Fruit fly (Drosophila melanogaster) whole organism, embryonic: ENCODE measurements around the gene Vps2.

Experiments used
- CG10431 ChIP-seq: fragments of 200-800 bp; sonication (Bioruptor generic); optimal IDR thresholded peaks from 3 replicates; lab custom pipeline; 2018; ENCODE audit warnings: missing biosample characterization, mild to moderate bottlenecking, missing genetic modification characterization
- CG12299 ChIP-seq: fragments of 200-800 bp; sonication (Bioruptor generic); optimal IDR thresholded peaks from 2 replicates; lab custom pipeline; 2018; ENCODE audit warnings: missing biosample characterization, mild to moderate bottlenecking, missing genetic modification characterization
- CG13287 ChIP-seq: fragments of 200-800 bp; sonication (Bioruptor generic); IDR thresholded peaks from 2 replicates; pipeline ENCODE4 v1.3.6; 2022; ENCODE audit warnings: missing biosample characterization, missing genetic modification characterization; ENCODE audit not compliant: partially characterized antibody
- CG14014 ChIP-seq: fragments of 200-800 bp; sonication (Bioruptor generic); IDR thresholded peaks from 2 replicates; pipeline ENCODE4 v1.3.6; 2022; ENCODE audit warnings: missing biosample characterization, missing genetic modification characterization
- CG14710 ChIP-seq: fragments of 200-800 bp; sonication (Bioruptor generic); optimal IDR thresholded peaks from 3 replicates; lab custom pipeline; 2019; ENCODE audit warnings: missing biosample characterization, mild to moderate bottlenecking, missing genetic modification characterization, moderate library complexity
- CG17186 ChIP-seq: fragments of 200-800 bp; sonication (Bioruptor generic); optimal IDR thresholded peaks from 3 replicates; lab custom pipeline; 2017; ENCODE audit warnings: missing biosample characterization, missing genetic modification reagents, missing genetic modification characterization
- CG17328 ChIP-seq: fragments of 200-800 bp; sonication (Bioruptor generic); IDR thresholded peaks from 2 replicates; pipeline ENCODE4 v1.3.6; 2022; ENCODE audit warnings: missing biosample characterization, missing genetic modification characterization
- CG2116 ChIP-seq: fragments of 200-800 bp; sonication (Bioruptor generic); optimal IDR thresholded peaks from 3 replicates; lab custom pipeline; 2018; ENCODE audit warnings: missing biosample characterization, mild to moderate bottlenecking, missing genetic modification characterization
- CG2129 ChIP-seq: fragments of 200-800 bp; sonication (Bioruptor generic); IDR thresholded peaks from 2 replicates; pipeline ENCODE4 v1.3.6; 2022; ENCODE audit warnings: missing biosample characterization, missing genetic modification characterization; ENCODE audit not compliant: partially characterized antibody
- CG2712 ChIP-seq: fragments of 200-800 bp; optimal IDR thresholded peaks from 3 replicates; lab custom pipeline; 2019; ENCODE audit warnings: missing biosample characterization, mild to moderate bottlenecking, missing genetic modification characterization, moderate library complexity
- CG3065 ChIP-seq: fragments of 200-800 bp; sonication (Bioruptor generic); optimal IDR thresholded peaks from 2 replicates; lab custom pipeline; 2016; ENCODE audit warnings: missing biosample characterization, missing genetic modification characterization
- CG32772 ChIP-seq: fragments of 200-800 bp; sonication (Bioruptor generic); IDR thresholded peaks from 2 replicates; pipeline ENCODE4 v1.3.6; 2022; ENCODE audit warnings: missing biosample characterization, missing genetic modification characterization
- CG3995 ChIP-seq: fragments of 200-800 bp; sonication (Bioruptor generic); optimal IDR thresholded peaks from 3 replicates; lab custom pipeline; 2016; ENCODE audit warnings: missing biosample characterization, missing genetic modification characterization
- CG4282 ChIP-seq: fragments of 200-800 bp; sonication (Bioruptor generic); optimal IDR thresholded peaks from 2 replicates; lab custom pipeline; 2016; ENCODE audit warnings: missing biosample characterization, missing genetic modification characterization
- CG4617 ChIP-seq: fragments of 200-800 bp; sonication (Bioruptor generic); optimal IDR thresholded peaks from 3 replicates; lab custom pipeline; 2016; ENCODE audit warnings: missing biosample characterization, missing genetic modification characterization, borderline replicate concordance
- CG6272 ChIP-seq: fragments of 200-800 bp; sonication (Bioruptor generic); IDR thresholded peaks from 2 replicates; pipeline ENCODE4 v1.3.6; 2022; ENCODE audit warnings: missing biosample characterization, missing genetic modification characterization
- CG8089 ChIP-seq: fragments of 200-800 bp; sonication (Bioruptor generic); optimal IDR thresholded peaks from 3 replicates; lab custom pipeline; 2016; ENCODE audit warnings: missing biosample characterization, missing genetic modification characterization
- CG8765 ChIP-seq: fragments of 200-800 bp; sonication (Bioruptor generic); IDR thresholded peaks from 2 replicates; pipeline ENCODE4 v1.3.6; 2022; ENCODE audit warnings: missing biosample characterization, missing genetic modification characterization
- D19A ChIP-seq: fragments of 200-800 bp; optimal IDR thresholded peaks from 3 replicates; lab custom pipeline; 2019; ENCODE audit warnings: missing biosample characterization, mild to moderate bottlenecking, missing genetic modification characterization, moderate library complexity
- Drgx ChIP-seq: fragments of 200-800 bp; sonication (Bioruptor generic); IDR thresholded peaks from 2 replicates; pipeline ENCODE4 v1.3.6; 2022; ENCODE audit warnings: missing biosample characterization, missing genetic modification characterization
- Fer1 ChIP-seq: fragments of 200-800 bp; sonication (Bioruptor generic); optimal IDR thresholded peaks from 2 replicates; lab custom pipeline; 2017; ENCODE audit warnings: missing biosample characterization, mild to moderate bottlenecking, missing genetic modification characterization
- Hand ChIP-seq: fragments of 200-800 bp; sonication (Bioruptor generic); optimal IDR thresholded peaks from 2 replicates; lab custom pipeline; 2017; ENCODE audit warnings: mild to moderate bottlenecking, missing biosample characterization, missing genetic modification reagents, missing genetic modification characterization
- HmgD ChIP-seq: fragments of 200-800 bp; sonication (Bioruptor generic); optimal IDR thresholded peaks from 3 replicates; lab custom pipeline; 2016; ENCODE audit warnings: missing biosample characterization, missing genetic modification characterization
- Lim3 ChIP-seq: fragments of 200-800 bp; sonication (Bioruptor generic); IDR thresholded peaks from 2 replicates; pipeline ENCODE4 v1.3.6; 2022; ENCODE audit warnings: missing biosample characterization, missing genetic modification characterization
- MBD-R2 ChIP-seq: fragments of 200-800 bp; sonication (Bioruptor generic); IDR thresholded peaks from 2 replicates; pipeline ENCODE4 v1.3.6; 2022; ENCODE audit warnings: missing biosample characterization, missing genetic modification characterization
- Mes4 ChIP-seq: fragments of 200-800 bp; sonication (Bioruptor generic); optimal IDR thresholded peaks from 2 replicates; lab custom pipeline; 2016; ENCODE audit warnings: missing biosample characterization, missing genetic modification characterization
- NfI ChIP-seq: fragments of 200-800 bp; sonication (Bioruptor generic); optimal IDR thresholded peaks from 3 replicates; lab custom pipeline; 2018; ENCODE audit warnings: missing biosample characterization, mild to moderate bottlenecking, missing genetic modification characterization, moderate library complexity
- Spps ChIP-seq: fragments of 200-800 bp; sonication (Bioruptor generic); optimal IDR thresholded peaks from 2 replicates; lab custom pipeline; 2018; ENCODE audit warnings: missing biosample characterization, mild to moderate bottlenecking, missing genetic modification characterization
- Ssrp ChIP-seq: fragments of 200-800 bp; sonication (Bioruptor generic); optimal IDR thresholded peaks from 2 replicates; lab custom pipeline; 2018; ENCODE audit warnings: missing biosample characterization, mild to moderate bottlenecking, missing genetic modification characterization, moderate library complexity
- ato ChIP-seq: fragments of 200-800 bp; sonication (Bioruptor generic); IDR thresholded peaks from 2 replicates; pipeline ENCODE4 v1.3.6; 2022; ENCODE audit warnings: missing biosample characterization, missing genetic modification characterization; ENCODE audit not compliant: partially characterized antibody
- cas ChIP-seq: fragments of 200-800 bp; sonication (Bioruptor generic); IDR thresholded peaks from 2 replicates; pipeline ENCODE4 v1.3.6; 2022; ENCODE audit warnings: missing biosample characterization, missing genetic modification characterization
- caup ChIP-seq: fragments of 200-800 bp; sonication (Bioruptor generic); optimal IDR thresholded peaks from 3 replicates; lab custom pipeline; 2017; ENCODE audit warnings: missing biosample characterization, mild to moderate bottlenecking, missing genetic modification characterization, moderate library complexity; ENCODE audit not compliant: severe bottlenecking
- chif ChIP-seq, 2 experiments: fragments of 200-800 bp; sonication (Bioruptor generic); optimal IDR thresholded peaks; 3 replicates each; lab custom pipeline; 2016; ENCODE audit warnings: missing biosample characterization in 2 of 2, missing genetic modification characterization in 2 of 2
- chn ChIP-seq: fragments of 200-800 bp; sonication (Bioruptor generic); optimal IDR thresholded peaks from 2 replicates; lab custom pipeline; 2016; ENCODE audit warnings: missing biosample characterization, missing genetic modification characterization
- corto ChIP-seq: fragments of 200-800 bp; sonication (Bioruptor generic); optimal IDR thresholded peaks from 2 replicates; lab custom pipeline; 2016; ENCODE audit warnings: missing biosample characterization, mild to moderate bottlenecking, missing genetic modification characterization, moderate library complexity
- crc ChIP-seq: fragments of 200-800 bp; sonication (Bioruptor generic); optimal IDR thresholded peaks from 2 replicates; lab custom pipeline; 2016; ENCODE audit warnings: missing biosample characterization, missing genetic modification characterization
- dati ChIP-seq: fragments of 200-800 bp; sonication (Bioruptor generic); IDR thresholded peaks from 2 replicates; pipeline ENCODE4 v1.3.6; 2022; ENCODE audit warnings: missing biosample characterization, missing genetic modification characterization
- emc ChIP-seq: fragments of 200-800 bp; sonication (Bioruptor generic); optimal IDR thresholded peaks from 2 replicates; lab custom pipeline; 2016; ENCODE audit warnings: missing biosample characterization, missing genetic modification characterization
- ems ChIP-seq: fragments of 200-800 bp; sonication (Bioruptor generic); optimal IDR thresholded peaks from 3 replicates; lab custom pipeline; 2016; ENCODE audit warnings: missing biosample characterization, missing genetic modification characterization
- gce ChIP-seq: fragments of 200-800 bp; sonication (Bioruptor generic); IDR thresholded peaks from 3 replicates; pipeline ENCODE4 v1.3.6; 2022; ENCODE audit warnings: missing biosample characterization, missing genetic modification characterization
- sd ChIP-seq: fragments of 200-800 bp; sonication (Bioruptor generic); optimal IDR thresholded peaks from 3 replicates; lab custom pipeline; 2018; ENCODE audit warnings: missing biosample characterization, mild to moderate bottlenecking, missing genetic modification characterization, moderate library complexity
- sens ChIP-seq: fragments of 200-800 bp; sonication (Bioruptor generic); peaks from one replicate; lab custom pipeline; 2016; ENCODE audit warnings: missing biosample characterization, missing genetic modification characterization
- unc-4 ChIP-seq: fragments of 200-800 bp; sonication (Bioruptor generic); IDR thresholded peaks from 2 replicates; pipeline ENCODE4 v1.3.6; 2022; ENCODE audit warnings: missing biosample characterization, missing genetic modification characterization; ENCODE audit not compliant: partially characterized antibody

The Vps2 gene

dm6 chr3R:26017771-26018731 is 34.6 kb upstream of the Vps2 start (continued):
- TF ChIP-seq ato (GFP tag; lab: Robert Waterston, UW): no peak
- TF ChIP-seq CG4282: peak; percentile 66
- peak; percentile 24 for TF ChIP-seq Fer1 (GFP tag; lab: Kevin White, UChicago)
- peak; percentile 17 for TF ChIP-seq CG3065 (GFP tag; lab: Kevin White, UChicago)
- no peak for TF ChIP-seq crc (GFP tag; lab: Kevin White, UChicago)
- TF ChIP-seq CG14014 (GFP tag; lab: Robert Waterston, UW): no peak
- TF ChIP-seq dati (GFP tag; lab: Robert Waterston, UW): no peak
- TF ChIP-seq chif (GFP tag; optimal IDR thresholded peaks at IDR 0.05; lab: Kevin White, UChicago): peak in 1 of 2 experiments; percentile 33
- no peak for TF ChIP-seq cas (GFP tag; lab: Robert Waterston, UW)
- peak; percentile 89 for TF ChIP-seq sens
- TF ChIP-seq NfI (GFP tag; lab: Kevin White, UChicago): peak; percentile 22
- peak; percentile 61 for TF ChIP-seq CG10431 (GFP tag; lab: Kevin White, UChicago)
- TF ChIP-seq CG3995 (GFP tag; lab: Kevin White, UChicago): no peak
- 0 out of 3 replicates have a peak, but pooled peaks have one; percentile 44 for TF ChIP-seq gce (GFP tag; lab: Robert Waterston, UW)
- TF ChIP-seq emc (GFP tag; lab: Kevin White, UChicago): no peak
- TF ChIP-seq corto (GFP tag; lab: Kevin White, UChicago): peak; percentile 66
- TF ChIP-seq unc-4 (GFP tag; lab: Robert Waterston, UW): no peak
- peak; percentile 56; the same call in 1 of the 2 replicates for TF ChIP-seq CG8765 (GFP tag; lab: Robert Waterston, UW)
- TF ChIP-seq CG17328 (GFP tag; lab: Robert Waterston, UW): peak; percentile 82
- no peak for TF ChIP-seq CG2129 (GFP tag; lab: Robert Waterston, UW)
- no peak for TF ChIP-seq HmgD (GFP tag; lab: Kevin White, UChicago)
- TF ChIP-seq, all 482 proteins: peak for 254

- TF ChIP-seq CG2712 (tag; lab: Kevin White, UChicago) (no peak), Spps (tag; lab: Kevin White, UChicago) (no peak), chn (GFP tag; lab: Kevin White, UChicago) (no peak), Ssrp (tag; lab: Kevin White, UChicago) (no peak), sd (tag; lab: Kevin White, UChicago) (no peak), CG2116 (GFP tag; lab: Kevin White, UChicago) (no peak), Drgx (GFP tag; lab: Robert Waterston, UW) (peak; percentile 90), D19A (tag; lab: Kevin White, UChicago) (peak; percentile 26), CG6272 (GFP tag; lab: Robert Waterston, UW) (no peak), Hand (GFP tag; lab: Kevin White, UChicago) (no peak)
- TF ChIP-seq, all 482 proteins: peak for 2
Observed at dm6 chr3R:26019232-26019631, 33.4 kb upstream of the Vps2 start.

dm6 chr3R:26020244-26021171 is 32.1 kb upstream of the Vps2 start:
- TF ChIP-seq MBD-R2 (GFP tag; lab: Robert Waterston, UW) (no peak; the same call in 1 of the 2 replicates), CG32772 (GFP tag; lab: Robert Waterston, UW) (peak; percentile 70), CG12299 (no peak), Lim3 (GFP tag; lab: Robert Waterston, UW) (no peak), Mes4 (GFP tag; lab: Kevin White, UChicago) (no peak), CG14710 (peak; percentile 63), CG13287 (GFP tag; lab: Robert Waterston, UW) (peak; percentile 34; the same call in 1 of the 2 replicates), CG4617 (GFP tag; lab: Kevin White, UChicago) (no peak), Hand (GFP tag; lab: Kevin White, UChicago) (no peak), CG8089 (GFP tag; lab: Kevin White, UChicago) (no peak), ems (GFP tag; lab: Kevin White, UChicago) (peak; percentile 36), caup (GFP tag; lab: Kevin White, UChicago) (peak; percentile 13), CG17186 (no peak)
